Worm (Caenorhabditis elegans): ENCODE measurements around the gene coa-3.
A peak's percentile ranks its signal among the peaks of the same experiment; 100 is the strongest.

coa-3 gene

ce11 chrII:4602533-4602932 is at the start of gene coa-3:
TSS of gene coa-3 (minus strand) at chrII:4602633.
- TF ChIP-seq ctbp-1 (GFP tag; IDR thresholded peaks at IDR 0.05) (no peak), F44E2.7 (GFP tag; IDR thresholded peaks at IDR 0.05) (no peak), aha-1 (tag) (no peak), hlh-30 (tag; optimal IDR thresholded peaks at IDR 0.05; ENCODE audit: insufficient read depth) (no peak), nhr-41 (GFP tag; IDR thresholded peaks at IDR 0.05) (no peak), egl-27 (tag; optimal IDR thresholded peaks at IDR 0.05) (no peak), jun-1 (tag; optimal IDR thresholded peaks at IDR 0.05) (no peak), lir-3 (tag; optimal IDR thresholded peaks at IDR 0.05) (no peak), cey-2 (tag; optimal IDR thresholded peaks at IDR 0.05; ENCODE audit: borderline replicate concordance, insufficient read depth) (no peak), ceh-32 (tag; optimal IDR thresholded peaks at IDR 0.05; ENCODE audit: poor library complexity) (no peak), mes-2 (tag; optimal IDR thresholded peaks at IDR 0.05; ENCODE audit: poor library complexity, severe bottlenecking) (no peak), skn-1 (tag; optimal IDR thresholded peaks at IDR 0.05) (no peak), daf-12 (tag; optimal IDR thresholded peaks at IDR 0.05) (no peak), spr-3 (GFP tag; optimal IDR thresholded peaks at IDR 0.05) (no peak), lin-13 (GFP tag; optimal IDR thresholded peaks at IDR 0.05) (no peak), nhr-28 (tag; optimal IDR thresholded peaks at IDR 0.05) (no peak), nhr-77 (tag; optimal IDR thresholded peaks at IDR 0.05) (no peak), rbr-2 (tag; optimal IDR thresholded peaks at IDR 0.05) (no peak), ces-1 (GFP tag; optimal IDR thresholded peaks at IDR 0.05) (no peak), ceh-44 (GFP tag; IDR thresholded peaks at IDR 0.05) (no peak)

- peak in 1 of 2 experiments; percentile 97 for TF ChIP-seq unc-62 (GFP tag; optimal IDR thresholded peaks at IDR 0.05 in 1 of 2)
- TF ChIP-seq unc-62 (tag; optimal IDR thresholded peaks at IDR 0.05) = no peak
- TF ChIP-seq dve-1 (tag; optimal IDR thresholded peaks at IDR 0.05; ENCODE audit: insufficient read depth) = no peak
These were observed 47.6 kb upstream of the coa-3 start for ce11 chrII:4650072-4650471.

ce11 chrII:4648785-4649184 is 46.4 kb upstream of the coa-3 start, which contains the start of gene lgc-27:
TSS of gene lgc-27 (plus strand) at chrII:4649085.
- no peak for TF ChIP-seq Y75B8A.6 (GFP tag; IDR thresholded peaks at IDR 0.05)
- TF ChIP-seq zag-1 (tag; optimal IDR thresholded peaks at IDR 0.05) = no peak
- no peak for TF ChIP-seq nhr-48 (tag; optimal IDR thresholded peaks at IDR 0.05)
- no peak for TF ChIP-seq aha-1 (tag)
- TF ChIP-seq vab-7 (GFP tag; IDR thresholded peaks at IDR 0.05) = no peak
- no peak for TF ChIP-seq nhr-42 (GFP tag; IDR thresholded peaks at IDR 0.05)
- TF ChIP-seq gei-8 (GFP tag; optimal IDR thresholded peaks at IDR 0.05) = no peak
- no peak for TF ChIP-seq mes-2 (tag; optimal IDR thresholded peaks at IDR 0.05; ENCODE audit: poor library complexity, severe bottlenecking)
- no peak for TF ChIP-seq ceh-20 (GFP tag; IDR thresholded peaks at IDR 0.05)
- TF ChIP-seq pqm-1 (tag; optimal IDR thresholded peaks at IDR 0.05) = no peak
- TF ChIP-seq cey-2 (tag; optimal IDR thresholded peaks at IDR 0.05; ENCODE audit: borderline replicate concordance, insufficient read depth) = no peak

ce11 chrII:4640748-4641147 is 38.3 kb upstream of the coa-3 start:
- TF ChIP-seq lin-13 (GFP tag; optimal IDR thresholded peaks at IDR 0.05) (no peak), set-16 (GFP tag; IDR thresholded peaks at IDR 0.05) (no peak), zip-2 (tag; optimal IDR thresholded peaks at IDR 0.05) (no peak), ceh-28 (tag; optimal IDR thresholded peaks at IDR 0.05) (no peak), nhr-237 (tag; optimal IDR thresholded peaks at IDR 0.05) (no peak), ctbp-1 (GFP tag; IDR thresholded peaks at IDR 0.05) (no peak), ces-1 (GFP tag; optimal IDR thresholded peaks at IDR 0.05) (no peak), lim-7 (GFP tag; IDR thresholded peaks at IDR 0.05) (no peak), ceh-44 (GFP tag; IDR thresholded peaks at IDR 0.05) (no peak), T20F7.1 (GFP tag; optimal IDR thresholded peaks at IDR 0.05) (no peak), Y48G9A.11 (GFP tag; IDR thresholded peaks at IDR 0.05) (no peak), lin-1 (GFP tag; IDR thresholded peaks at IDR 0.05) (no peak), hlh-30 (tag; optimal IDR thresholded peaks at IDR 0.05; ENCODE audit: insufficient read depth) (no peak), dmd-9 (GFP tag; IDR thresholded peaks at IDR 0.05) (no peak)

Measured in whole organism, L4 larva.